Fruit fly (Drosophila melanogaster): ENCODE data around the gene RhoGAP16F.

The RhoGAP16F gene

DNA sequence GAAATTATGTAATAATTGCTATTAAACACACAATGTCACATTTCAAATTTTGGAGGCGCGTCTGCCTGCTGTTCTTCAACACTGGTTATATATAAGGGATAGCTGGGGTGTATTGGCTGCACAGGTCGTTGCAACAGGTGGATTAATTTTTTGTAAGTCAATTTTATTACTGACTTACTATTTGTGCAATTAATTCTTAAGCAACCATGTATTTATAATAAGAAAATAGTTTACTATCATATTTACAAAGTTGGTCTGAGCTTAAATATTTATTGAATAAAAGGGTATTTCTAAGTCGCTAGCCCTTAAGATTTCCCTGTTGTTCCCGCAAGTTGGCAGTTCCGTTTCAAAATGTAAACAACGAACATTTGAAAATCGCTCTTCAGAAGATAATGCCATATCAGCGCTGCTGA is at the start of gene RhoGAP16F (continued):
- TF ChIP-seq CG10565 (GFP tag; optimal IDR thresholded peaks at IDR 0.05) (peak; percentile 9), CG12155 (GFP tag; optimal IDR thresholded peaks at IDR 0.05) (peak; percentile 88), Camta (GFP tag; optimal IDR thresholded peaks at IDR 0.05) (peak; percentile 51), CG31365 (tag; optimal IDR thresholded peaks at IDR 0.05) (peak; percentile 44), trem (tag; optimal IDR thresholded peaks at IDR 0.05) (peak; percentile 99), NC2β (GFP tag; optimal IDR thresholded peaks at IDR 0.05) (peak; percentile 63), CG33213 (GFP tag; optimal IDR thresholded peaks at IDR 0.05) (peak; percentile 59), jigr1 (GFP tag; IDR thresholded peaks at IDR 0.05) (peak; percentile 71), CG17361 (GFP tag; IDR thresholded peaks at IDR 0.05) (peak; percentile 90), Dip2 (GFP tag; IDR thresholded peaks at IDR 0.05) (no peak), MTF-1 (GFP tag; optimal IDR thresholded peaks at IDR 0.05; ENCODE audit: borderline replicate concordance) (peak; percentile 29), grn (GFP tag; optimal IDR thresholded peaks at IDR 0.05) (peak; percentile 8), ind (GFP tag; optimal IDR thresholded peaks at IDR 0.05) (peak; percentile 89), esg (GFP tag; conservative IDR thresholded peaks at IDR 0.05) (peak; percentile 76), Drgx (GFP tag; IDR thresholded peaks at IDR 0.05) (peak; percentile 63), Mrtf (GFP tag; IDR thresholded peaks at IDR 0.05) (peak; percentile 67; the same call in 1 of the 3 replicates), CG6854 (GFP tag; optimal IDR thresholded peaks at IDR 0.05) (peak; percentile 24), ci (GFP tag; IDR thresholded peaks at IDR 0.05) (peak; percentile 80), stwl (tag; optimal IDR thresholded peaks at IDR 0.05) (peak; percentile 42), emc (GFP tag; optimal IDR thresholded peaks at IDR 0.05) (no peak), sr (GFP tag; IDR thresholded peaks at IDR 0.05) (0 out of 3 replicates have a peak, but pooled peaks have one; percentile 9), bcd (GFP tag; optimal IDR thresholded peaks at IDR 0.05) (peak; percentile 84), onecut (GFP tag; IDR thresholded peaks at IDR 0.05) (peak; percentile 47), CG3995 (GFP tag; optimal IDR thresholded peaks at IDR 0.05) (peak; percentile 31), slp2 (GFP tag; optimal IDR thresholded peaks at IDR 0.05) (peak; percentile 63), CG7357 (GFP tag; IDR thresholded peaks at IDR 0.05) (peak; percentile 71; the same call in 2 of the 3 replicates), D (optimal IDR thresholded peaks at IDR 0.05) (no peak), D (GFP tag; optimal IDR thresholded peaks at IDR 0.05) (peak; percentile 69), CG11695 (GFP tag; IDR thresholded peaks at IDR 0.05) (peak; percentile 76), CG9437 (GFP tag; optimal IDR thresholded peaks at IDR 0.05) (peak; percentile 63), sug (tag; optimal IDR thresholded peaks at IDR 0.05) (peak; percentile 79), p53 (GFP tag; optimal IDR thresholded peaks at IDR 0.05) (peak; percentile 12), crp (GFP tag; optimal IDR thresholded peaks at IDR 0.05) (peak in 1 of 2 experiments; percentile 33), CG10209 (GFP tag; optimal IDR thresholded peaks at IDR 0.05) (peak; percentile 86), CG5953 (GFP tag; IDR thresholded peaks at IDR 0.05) (peak; percentile 64; the same call in 1 of the 2 replicates), Usf (GFP tag; optimal IDR thresholded peaks at IDR 0.05) (peak; percentile 67), chinmo (GFP tag; IDR thresholded peaks at IDR 0.05; ENCODE audit: partially characterized antibody) (no peak), CG2199 (GFP tag; IDR thresholded peaks at IDR 0.05) (0 out of 3 replicates have a peak, but pooled peaks have one; percentile 34), CG13287 (GFP tag; IDR thresholded peaks at IDR 0.05; ENCODE audit: partially characterized antibody) (no peak; the same call in 1 of the 2 replicates), kni (GFP tag; optimal IDR thresholded peaks at IDR 0.05) (peak; percentile 54), ken (GFP tag; IDR thresholded peaks at IDR 0.05) (peak; percentile 83; the same call in 2 of the 3 replicates), lbe (GFP tag; optimal IDR thresholded peaks at IDR 0.05) (peak; percentile 74), CG16815 (GFP tag; optimal IDR thresholded peaks at IDR 0.05) (peak; percentile 83), zen (tag; optimal IDR thresholded peaks at IDR 0.05) (peak; percentile 83), CG34376 (GFP tag; optimal IDR thresholded peaks at IDR 0.05) (peak; percentile 69), sens (GFP tag) (peak; percentile 95), crol (GFP tag; IDR thresholded peaks at IDR 0.05) (peak; percentile 29; the same call in 1 of the 2 replicates), CG11456 (GFP tag; IDR thresholded peaks at IDR 0.05) (peak; percentile 73), inv (GFP tag; IDR thresholded peaks at IDR 0.05; ENCODE audit: partially characterized antibody) (no peak), CG7839 (tag; optimal IDR thresholded peaks at IDR 0.05) (peak; percentile 88), ab (GFP tag; optimal IDR thresholded peaks at IDR 0.05) (peak; percentile 41)

Data from whole organism, embryonic.